Worm (Caenorhabditis elegans) whole organism, L4/young adult: ENCODE data around the gene srh-5.

Source experiments
- W03F9.2 ChIP-seq: fragments of 150-350 bp; optimal IDR thresholded peaks from 2 replicates; lab custom pipeline; 2014; ENCODE audit warnings: missing biosample characterization, missing genetic modification characterization
- him-1 ChIP-seq: sonication (generic microtip); optimal IDR thresholded peaks from 2 replicates; lab custom pipeline; 2016; ENCODE audit warnings: missing genotype, missing genetic modification reagents, missing genetic modification characterization, missing compliant biosample characterization

ce11 chrV:1640008-1640407, 45.4 kb upstream of the srh-5 start, which contains the start of gene str-221:
- no peak for TF ChIP-seq him-1
- TF ChIP-seq W03F9.2 (tag; lab: Kevin White, UChicago): no peak
